Fruit fly (Drosophila melanogaster) whole organism, adult: ENCODE measurements around the gene CG43155.

Source experiments
- CG11617 ChIP-seq: fragments of 200-800 bp; sonication (Bioruptor generic); optimal IDR thresholded peaks from 2 replicates; lab custom pipeline; 2017; ENCODE audit warnings: mild to moderate bottlenecking, missing biosample characterization, missing genetic modification reagents, missing genetic modification characterization
- CG12768 ChIP-seq: fragments of 200-800 bp; sonication (Bioruptor generic); optimal IDR thresholded peaks from 2 replicates; lab custom pipeline; 2017; ENCODE audit warnings: missing biosample characterization, missing genetic modification characterization, mild to moderate bottlenecking, moderate library complexity, missing genetic modification reagents
- CG14711 ChIP-seq: fragments of 200-800 bp; sonication (Bioruptor generic); optimal IDR thresholded peaks from 2 replicates; lab custom pipeline; 2018; ENCODE audit warnings: missing biosample characterization, mild to moderate bottlenecking, missing genetic modification characterization, moderate library complexity
- CG1620 ChIP-seq: fragments of 200-800 bp; sonication (Bioruptor generic); optimal IDR thresholded peaks from 2 replicates; lab custom pipeline; 2016; ENCODE audit warnings: missing biosample characterization, missing genetic modification characterization
- CG33017 ChIP-seq: fragments of 200-800 bp; sonication (Bioruptor generic); optimal IDR thresholded peaks from 2 replicates; lab custom pipeline; 2018; ENCODE audit warnings: missing biosample characterization, mild to moderate bottlenecking, missing genetic modification characterization, moderate library complexity
- CG5204 ChIP-seq: fragments of 200-800 bp; sonication (Bioruptor generic); optimal IDR thresholded peaks from 2 replicates; lab custom pipeline; 2016; ENCODE audit warnings: missing biosample characterization, missing genetic modification characterization
- CG7045 ChIP-seq: fragments of 200-800 bp; sonication (Bioruptor generic); optimal IDR thresholded peaks from 2 replicates; lab custom pipeline; 2017; ENCODE audit warnings: missing biosample characterization, mild to moderate bottlenecking, missing genetic modification characterization
- CG7101 ChIP-seq: fragments of 200-800 bp; sonication (Bioruptor generic); optimal IDR thresholded peaks from 2 replicates; lab custom pipeline; 2018; ENCODE audit warnings: missing biosample characterization, mild to moderate bottlenecking, missing genetic modification characterization, moderate library complexity
- Clk ChIP-seq: fragments of 200-800 bp; sonication (Bioruptor generic); optimal IDR thresholded peaks from 2 replicates; lab custom pipeline; 2017; ENCODE audit warnings: missing biosample characterization, missing genetic modification characterization
- Crg-1 ChIP-seq: fragments of 200-800 bp; sonication (Bioruptor generic); optimal IDR thresholded peaks from 2 replicates; lab custom pipeline; 2016; ENCODE audit warnings: missing biosample characterization, missing genetic modification characterization
- Hr96 ChIP-seq: fragments of 200-800 bp; sonication (Bioruptor generic); optimal IDR thresholded peaks from 2 replicates; lab custom pipeline; 2016; ENCODE audit warnings: missing biosample characterization, missing genetic modification characterization
- Mnt ChIP-seq: fragments of 200-800 bp; sonication (Bioruptor generic); optimal IDR thresholded peaks from 2 replicates; lab custom pipeline; 2016; ENCODE audit warnings: missing biosample characterization, mild to moderate bottlenecking, missing genetic modification characterization
- bab1 ChIP-seq: fragments of 200-800 bp; sonication (Bioruptor generic); optimal IDR thresholded peaks from 3 replicates; lab custom pipeline; 2019; ENCODE audit warnings: missing biosample characterization, mild to moderate bottlenecking, missing genetic modification characterization, moderate library complexity
- cic ChIP-seq: fragments of 200-800 bp; sonication (Bioruptor generic); optimal IDR thresholded peaks from 2 replicates; lab custom pipeline; 2017; ENCODE audit warnings: missing biosample characterization, mild to moderate bottlenecking, missing genetic modification characterization, moderate library complexity
- cnc ChIP-seq, 2 experiments: fragments of >200 bp; optimal IDR thresholded peaks; 2 replicates each; lab custom pipeline; 2017
- kay ChIP-seq: fragments of 200-800 bp; sonication (Bioruptor generic); peaks from one replicate; lab custom pipeline; 2016; ENCODE audit warnings: missing biosample characterization, missing genetic modification characterization, borderline replicate concordance
- ovo ChIP-seq: fragments of 200-800 bp; sonication (Bioruptor generic); optimal IDR thresholded peaks from 2 replicates; lab custom pipeline; 2016; ENCODE audit warnings: missing biosample characterization, missing genetic modification characterization
- pad ChIP-seq: fragments of 200-800 bp; sonication (Bioruptor generic); optimal IDR thresholded peaks from 3 replicates; lab custom pipeline; 2017; ENCODE audit warnings: missing biosample characterization, missing genetic modification characterization, mild to moderate bottlenecking, moderate library complexity, missing genetic modification reagents
- tj ChIP-seq: fragments of 200-800 bp; sonication (Bioruptor generic); optimal IDR thresholded peaks from 3 replicates; lab custom pipeline; 2017; ENCODE audit warnings: missing biosample characterization, mild to moderate bottlenecking, missing genetic modification characterization, moderate library complexity
- toe ChIP-seq: fragments of 200-800 bp; sonication (Bioruptor generic); optimal IDR thresholded peaks from 2 replicates; lab custom pipeline; 2016; ENCODE audit warnings: missing biosample characterization, missing genetic modification characterization

The CG43155 gene

dm6 chrX:11503625-11504024 is 44.0 kb downstream of the CG43155 start:
- TF ChIP-seq CG7101 (tag; lab: Kevin White, UChicago) (no peak), ovo (GFP tag; lab: Kevin White, UChicago) (peak; percentile 26), cnc (optimal IDR thresholded peaks at IDR 0.05; lab: Kevin White, UChicago) (no peak), Clk (no peak), bab1 (GFP tag; lab: Kevin White, UChicago) (peak; percentile 2), CG33017 (tag; lab: Kevin White, UChicago) (no peak), Crg-1 (GFP tag; lab: Kevin White, UChicago) (no peak), CG7045 (GFP tag; lab: Kevin White, UChicago) (no peak), CG11617 (GFP tag; lab: Kevin White, UChicago) (no peak), tj (GFP tag; lab: Kevin White, UChicago) (peak; percentile 97), Hr96 (GFP tag; lab: Kevin White, UChicago) (no peak), CG12768 (no peak), CG14711 (tag; lab: Kevin White, UChicago) (no peak), kay (GFP tag; lab: Kevin White, UChicago) (no peak), Mnt (GFP tag; lab: Kevin White, UChicago) (no peak)

dm6 chrX:11506210-11506609 is 46.6 kb downstream of the CG43155 start:
- TF ChIP-seq CG1620 (GFP tag; lab: Kevin White, UChicago) (no peak), CG5204 (GFP tag; lab: Kevin White, UChicago) (no peak)

- TF ChIP-seq Hr96 (GFP tag; lab: Kevin White, UChicago) (no peak), tj (GFP tag; lab: Kevin White, UChicago) (peak; percentile 74)
These were observed 50.7 kb downstream of the CG43155 start for dm6 chrX:11510120-11510771.

dm6 chrX:11511299-11511698 is 51.7 kb downstream of the CG43155 start:
- TF ChIP-seq CG33017 (tag; lab: Kevin White, UChicago) (no peak), toe (no peak), cic (no peak), Mnt (GFP tag; lab: Kevin White, UChicago) (no peak), CG5204 (GFP tag; lab: Kevin White, UChicago) (no peak), Crg-1 (GFP tag; lab: Kevin White, UChicago) (no peak), CG11617 (GFP tag; lab: Kevin White, UChicago) (no peak)

dm6 chrX:11511955-11512354 is 52.4 kb downstream of the CG43155 start:
- TF ChIP-seq Hr96 (GFP tag; lab: Kevin White, UChicago) (no peak), bab1 (GFP tag; lab: Kevin White, UChicago) (no peak), CG5204 (GFP tag; lab: Kevin White, UChicago) (no peak), CG1620 (GFP tag; lab: Kevin White, UChicago) (no peak), ovo (GFP tag; lab: Kevin White, UChicago) (no peak)

dm6 chrX:11512868-11513267 is 53.3 kb downstream of the CG43155 start:
- no peak for TF ChIP-seq CG12768
- TF ChIP-seq tj (GFP tag; lab: Kevin White, UChicago) = peak; percentile 90
- TF ChIP-seq Clk = no peak
- no peak for TF ChIP-seq cnc (optimal IDR thresholded peaks at IDR 0.05; lab: Kevin White, UChicago)

- TF ChIP-seq CG7101 (tag; lab: Kevin White, UChicago) (no peak), bab1 (GFP tag; lab: Kevin White, UChicago) (no peak), Crg-1 (GFP tag; lab: Kevin White, UChicago) (no peak), CG7045 (GFP tag; lab: Kevin White, UChicago) (no peak), pad (GFP tag; lab: Kevin White, UChicago) (no peak), cic (no peak), Hr96 (GFP tag; lab: Kevin White, UChicago) (no peak), CG5204 (GFP tag; lab: Kevin White, UChicago) (no peak)
These were observed 56.0 kb downstream of the CG43155 start for dm6 chrX:11515550-11515949.

dm6 chrX:11517295-11517694 is 57.7 kb downstream of the CG43155 start:
- TF ChIP-seq CG12768 = no peak
